Worm (Caenorhabditis elegans) whole organism, L3 larva: ENCODE data around the gene pigc-1.
"Not testable (repeated sequence)": the region's sequence is repeated elsewhere in the genome, so short reads cannot be mapped to it uniquely, and the experiment has no call there.

Experiments
- ama-1 ChIP-seq: fragments of 150-350 bp; optimal IDR thresholded peaks from 2 replicates; lab custom pipeline; 2018
- egl-27 ChIP-seq: sonication (generic microtip); optimal IDR thresholded peaks from 4 replicates; lab custom pipeline; 2017; ENCODE audit warnings: missing biosample characterization, missing genetic modification reagents, missing genetic modification characterization
- elt-1 ChIP-seq: fragments of 150-350 bp; optimal IDR thresholded peaks from 2 replicates; lab custom pipeline; 2014; ENCODE audit warnings: missing biosample characterization, missing genetic modification characterization
- lin-39 ChIP-seq: fragments of 150-350 bp; optimal IDR thresholded peaks from 2 replicates; lab custom pipeline; 2018; ENCODE audit warnings: missing biosample characterization, missing genetic modification reagents, missing genetic modification characterization
- nhr-12 ChIP-seq: fragments of 150-350 bp; optimal IDR thresholded peaks from 2 replicates; lab custom pipeline; 2014; ENCODE audit warnings: missing biosample characterization, missing genetic modification characterization
- nhr-67 ChIP-seq: fragments of 150-350 bp; optimal IDR thresholded peaks from 2 replicates; lab custom pipeline; 2014; ENCODE audit warnings: missing biosample characterization, missing genetic modification characterization
- tbx-2 ChIP-seq: sonication (generic microtip); optimal IDR thresholded peaks from 2 replicates; lab custom pipeline; 2016; ENCODE audit warnings: mild to moderate bottlenecking, missing genetic modification characterization, missing compliant biosample characterization
- unc-39 ChIP-seq: sonication (generic microtip); optimal IDR thresholded peaks from 4 replicates; lab custom pipeline; 2017; ENCODE audit warnings: missing biosample characterization, missing genetic modification characterization

ce11 chrIV:9293825-9294224 lies 49.1 kb downstream of the pigc-1 start, which contains the start of gene nhr-264:
- TF ChIP-seq nhr-67 (tag; lab: Kevin White, UChicago); unc-39 (tag; lab: Kevin White, UChicago); elt-1 (tag; lab: Kevin White, UChicago); tbx-2; lin-39; egl-27 (tag; lab: Kevin White, UChicago); nhr-12 (tag; lab: Kevin White, UChicago); ama-1: not testable (repeated sequence)
